Worm (Caenorhabditis elegans): ENCODE results near the gene F27E5.9.
A peak's percentile ranks its signal among the peaks of the same experiment; 100 is the strongest.

F27E5.9 gene

DNA sequence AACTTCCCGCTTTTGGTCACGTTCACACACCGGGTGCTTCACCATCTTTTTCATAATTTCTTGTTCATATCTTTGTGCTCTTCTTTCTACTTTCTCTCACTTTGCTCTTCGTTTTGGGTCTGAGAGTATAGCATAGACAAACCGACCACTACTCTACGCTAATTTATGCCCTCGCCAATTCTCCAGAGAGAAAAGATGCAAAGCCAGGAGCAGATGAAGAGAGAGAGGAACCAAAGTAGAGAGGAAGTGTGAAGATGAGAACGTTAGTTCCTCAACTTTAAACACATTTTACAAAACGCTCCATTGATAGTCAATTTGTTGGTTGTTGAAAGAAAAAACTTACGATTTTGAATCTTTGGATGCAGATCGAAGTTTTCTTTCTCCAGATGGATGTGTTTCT is 33.0 kb downstream of the F27E5.9 start:
- TF ChIP-seq ces-1 (GFP tag; optimal IDR thresholded peaks at IDR 0.05): peak; percentile 47
- TF ChIP-seq lin-32 (GFP tag; optimal IDR thresholded peaks at IDR 0.05): no peak

DNA sequence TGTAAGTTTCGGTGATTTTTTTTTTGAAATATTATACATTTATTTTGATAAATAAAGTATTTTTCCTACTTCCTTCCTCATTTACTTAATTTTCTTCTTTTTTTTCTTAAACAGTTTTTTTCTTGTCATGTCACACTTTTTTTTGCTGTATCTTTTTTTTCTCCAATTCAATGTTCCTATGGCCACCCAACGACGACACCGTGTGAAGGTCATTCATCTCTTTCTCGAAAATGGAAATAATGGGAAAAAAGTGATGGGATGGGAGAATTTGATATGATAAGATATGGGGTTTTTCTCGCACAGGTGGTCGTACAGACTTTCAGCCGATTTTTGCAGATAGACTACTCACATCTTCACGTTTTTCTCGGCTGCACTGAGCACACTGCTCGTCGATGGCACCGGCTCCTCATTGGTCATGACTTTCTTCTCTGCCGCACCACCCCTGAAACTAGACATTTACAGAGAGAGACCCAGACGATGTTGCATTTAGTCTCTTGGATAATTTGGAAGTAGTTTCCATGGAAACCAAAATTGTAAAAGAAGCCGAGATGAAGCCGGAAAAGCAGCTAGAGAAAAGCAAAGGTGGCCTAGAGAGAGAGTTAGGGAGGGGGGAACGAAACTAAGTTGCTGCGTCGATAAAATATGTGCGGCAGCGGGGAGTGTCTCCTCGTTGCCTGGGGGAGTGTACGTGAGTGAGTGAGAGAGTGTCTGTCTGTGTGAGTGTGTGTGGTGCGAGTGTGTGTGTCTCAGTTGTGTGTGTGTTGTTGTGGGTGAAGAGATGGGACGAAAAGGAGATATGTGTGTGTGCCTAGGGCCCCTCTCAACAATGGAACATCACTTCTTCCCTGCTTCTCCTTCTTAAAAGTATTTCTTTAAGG is 34.4 kb downstream of the F27E5.9 start, which contains the start of gene daf-19:
TSS of gene daf-19 (minus strand) at position 442 of the 878 bp plus-strand sequence.
- TF ChIP-seq lin-32 (GFP tag; optimal IDR thresholded peaks at IDR 0.05): peak; percentile 63
- TF ChIP-seq tbx-8 (GFP tag; optimal IDR thresholded peaks at IDR 0.05): peak; percentile 27
- TF ChIP-seq bed-3 (GFP tag; optimal IDR thresholded peaks at IDR 0.05): peak; percentile 55
- no peak for TF ChIP-seq mab-5 (tag; optimal IDR thresholded peaks at IDR 0.05)
- TF ChIP-seq elt-3 (tag; optimal IDR thresholded peaks at IDR 0.05): no peak
- TF ChIP-seq lsy-2 (tag; optimal IDR thresholded peaks at IDR 0.05): peak; percentile 74
- TF ChIP-seq zip-8 (tag; optimal IDR thresholded peaks at IDR 0.05): no peak
- no peak for TF ChIP-seq nhr-76 (tag; optimal IDR thresholded peaks at IDR 0.05)
- TF ChIP-seq unc-39 (tag; optimal IDR thresholded peaks at IDR 0.05): peak; percentile 8
- peak; percentile 92 for TF ChIP-seq sptf-1 (tag; optimal IDR thresholded peaks at IDR 0.05)
- TF ChIP-seq unc-62 (GFP tag; optimal IDR thresholded peaks at IDR 0.05): no peak
- no peak for TF ChIP-seq lin-13 (tag; optimal IDR thresholded peaks at IDR 0.05)
- TF ChIP-seq snpc-4 (tag; optimal IDR thresholded peaks at IDR 0.05): no peak
- peak; percentile 68 for TF ChIP-seq ceh-83 (GFP tag; optimal IDR thresholded peaks at IDR 0.05)
- TF ChIP-seq ces-1 (GFP tag; optimal IDR thresholded peaks at IDR 0.05): peak; percentile 60
- TF ChIP-seq drap-1 (GFP tag; optimal IDR thresholded peaks at IDR 0.05): peak; percentile 69
- peak; percentile 72 for TF ChIP-seq cnd-1 (tag; optimal IDR thresholded peaks at IDR 0.05)
- TF ChIP-seq sem-2 (GFP tag; optimal IDR thresholded peaks at IDR 0.05): peak; percentile 31
- peak; percentile 42 for TF ChIP-seq nhr-237 (tag; optimal IDR thresholded peaks at IDR 0.05)
- peak; percentile 85 for TF ChIP-seq hlh-1 (tag; optimal IDR thresholded peaks at IDR 0.05)
- no peak for TF ChIP-seq nhr-28 (tag; optimal IDR thresholded peaks at IDR 0.05)
- TF ChIP-seq ztf-11 (tag; optimal IDR thresholded peaks at IDR 0.05): peak; percentile 63
- TF ChIP-seq nhr-12 (tag; optimal IDR thresholded peaks at IDR 0.05): no peak
- TF ChIP-seq blmp-1 (tag; optimal IDR thresholded peaks at IDR 0.05): no peak
- peak; percentile 42 for TF ChIP-seq ceh-43 (GFP tag; optimal IDR thresholded peaks at IDR 0.05)
- peak; percentile 76 for TF ChIP-seq unc-120 (tag; optimal IDR thresholded peaks at IDR 0.05; ENCODE audit: poor library complexity, severe bottlenecking)
- no peak for TF ChIP-seq nhr-2 (tag; optimal IDR thresholded peaks at IDR 0.05)
- TF ChIP-seq pha-4 (tag; optimal IDR thresholded peaks at IDR 0.05): peak; percentile 36
- TF ChIP-seq flh-1 (GFP tag; optimal IDR thresholded peaks at IDR 0.05): no peak
- TF ChIP-seq ceh-39 (tag; optimal IDR thresholded peaks at IDR 0.05): peak; percentile 17
- TF ChIP-seq mls-2 (tag; optimal IDR thresholded peaks at IDR 0.05): peak; percentile 91
- peak; percentile 95 for TF ChIP-seq ham-2 (GFP tag; optimal IDR thresholded peaks at IDR 0.05)
- TF ChIP-seq elt-1 (tag; optimal IDR thresholded peaks at IDR 0.05; ENCODE audit: borderline replicate concordance, insufficient read depth): peak; percentile 20
- TF ChIP-seq mep-1 (tag; optimal IDR thresholded peaks at IDR 0.05): peak; percentile 55
- TF ChIP-seq M03D4.4 (tag; optimal IDR thresholded peaks at IDR 0.05): peak; percentile 69

ce11 chrII:10170837-10171318 is 36.1 kb downstream of the F27E5.9 start, which contains the start of gene gpd-4:
Gene gpd-4, plus strand, starts transcription at chrII:10171268.
- no peak for TF ChIP-seq ztf-11 (tag; optimal IDR thresholded peaks at IDR 0.05)
- TF ChIP-seq nhr-2 (tag; optimal IDR thresholded peaks at IDR 0.05): no peak
- no peak for TF ChIP-seq ham-2 (GFP tag; optimal IDR thresholded peaks at IDR 0.05)
- TF ChIP-seq ceh-39 (tag; optimal IDR thresholded peaks at IDR 0.05): no peak
- TF ChIP-seq lin-13 (tag; optimal IDR thresholded peaks at IDR 0.05): no peak
- no peak for TF ChIP-seq mep-1 (tag; optimal IDR thresholded peaks at IDR 0.05)
- TF ChIP-seq nhr-28 (tag; optimal IDR thresholded peaks at IDR 0.05): no peak
- TF ChIP-seq mab-5 (tag; optimal IDR thresholded peaks at IDR 0.05): no peak
- TF ChIP-seq ceh-83 (GFP tag; optimal IDR thresholded peaks at IDR 0.05): no peak
- no peak for TF ChIP-seq pha-4 (tag; optimal IDR thresholded peaks at IDR 0.05)
- no peak for TF ChIP-seq nhr-12 (tag; optimal IDR thresholded peaks at IDR 0.05)
- TF ChIP-seq snpc-4 (tag; optimal IDR thresholded peaks at IDR 0.05): no peak
- TF ChIP-seq nhr-76 (tag; optimal IDR thresholded peaks at IDR 0.05): no peak
- TF ChIP-seq sem-2 (GFP tag; optimal IDR thresholded peaks at IDR 0.05): no peak
- TF ChIP-seq lin-32 (GFP tag; optimal IDR thresholded peaks at IDR 0.05): no peak
